Fruit fly (Drosophila melanogaster) whole organism: ENCODE measurements around the gene Lrr47.

ENCODE experiments used
- CG8478 ChIP-seq: fragments of >200 bp; optimal IDR thresholded peaks from 2 replicates; lab custom pipeline; 2018; ENCODE audit warnings: inconsistent platforms
- pan ChIP-seq: fragments of >200 bp; optimal IDR thresholded peaks from 2 replicates; lab custom pipeline; 2017
- psq ChIP-seq: fragments of >200 bp; optimal IDR thresholded peaks from 2 replicates; lab custom pipeline; 2017

dm6 chr2L:10504895-10505294 lies 12.2 kb upstream of the Lrr47 start:
- TF ChIP-seq CG8478 (lab: Kevin White, UChicago) = no peak
- no peak for TF ChIP-seq psq (lab: Kevin White, UChicago)
- no peak for TF ChIP-seq pan (lab: Kevin White, UChicago)
